Worm (Caenorhabditis elegans) whole organism, L1 larva: ENCODE results near the gene nhr-91.

ENCODE experiments used
- C16A3.4 ChIP-seq: fragments of 150-350 bp; optimal IDR thresholded peaks from 2 replicates; lab custom pipeline; 2014; ENCODE audit warnings: missing biosample characterization, missing genetic modification characterization
- F16B12.6 ChIP-seq: fragments of 150-350 bp; optimal IDR thresholded peaks from 2 replicates; lab custom pipeline; 2014; ENCODE audit warnings: missing biosample characterization, missing genetic modification characterization
- aha-1 ChIP-seq: fragments of 150-350 bp; optimal IDR thresholded peaks from 2 replicates; lab custom pipeline; 2014; ENCODE audit warnings: missing biosample characterization, missing genetic modification characterization
- ama-1 ChIP-seq: fragments of 150-350 bp; optimal IDR thresholded peaks from 2 replicates; lab custom pipeline; 2014
- blmp-1 ChIP-seq: fragments of 150-350 bp; optimal IDR thresholded peaks from 2 replicates; lab custom pipeline; 2014; ENCODE audit warnings: missing biosample characterization, missing genetic modification characterization
- ceh-63 ChIP-seq: fragments of 200-800 bp; sonication (Bioruptor generic); optimal IDR thresholded peaks from 2 replicates; lab custom pipeline; 2018; ENCODE audit warnings: mild to moderate bottlenecking, missing genetic modification characterization, missing compliant biosample characterization
- ceh-8 ChIP-seq: fragments of 200-800 bp; sonication (Bioruptor generic); optimal IDR thresholded peaks from 2 replicates; lab custom pipeline; 2018; ENCODE audit warnings: mild to moderate bottlenecking, missing genetic modification characterization, moderate library complexity, missing compliant biosample characterization
- ceh-82 ChIP-seq, 3 experiments: fragments of 150-350 bp in 1 of 3; sonication (generic microtip) in 2 of 3; optimal IDR thresholded peaks; 2 replicates each; lab custom pipeline; 2014 to 2017; ENCODE audit warnings: missing biosample characterization in 3 of 3, missing genetic modification characterization in 3 of 3
- ceh-88 ChIP-seq: fragments of 200-800 bp; sonication (Bioruptor generic); IDR thresholded peaks from 2 replicates; pipeline ENCODE4 v1.3.6; 2022; ENCODE audit warnings: missing genetic modification characterization, missing compliant biosample characterization
- ceh-90 ChIP-seq: sonication (generic microtip); optimal IDR thresholded peaks from 2 replicates; lab custom pipeline; 2016; ENCODE audit warnings: missing genetic modification characterization, missing compliant biosample characterization
- dpl-1 ChIP-seq, 3 experiments: fragments of 150-350 bp in 2 of 3; sonication (generic microtip) in 1 of 3; optimal IDR thresholded peaks; 2 replicates each; lab custom pipeline; 2014 to 2017; ENCODE audit warnings: missing biosample characterization in 3 of 3, missing genetic modification characterization in 3 of 3, missing genetic modification reagents in 3 of 3
- dsc-1 ChIP-seq: sonication (generic microtip); optimal IDR thresholded peaks from 2 replicates; lab custom pipeline; 2016; ENCODE audit warnings: mild to moderate bottlenecking, missing genetic modification characterization, missing compliant biosample characterization
- efl-1 ChIP-seq, 4 experiments: fragments of 150-350 bp; optimal IDR thresholded peaks in 3 of 4; peaks in 1 of 4; 1 replicate in 1 of 4; 2 replicates in 3 of 4; lab custom pipeline; 2014; ENCODE audit warnings: missing biosample characterization in 2 of 4, missing genetic modification characterization in 2 of 4, missing genetic modification reagents in 2 of 4
- egl-13 ChIP-seq: sonication (generic microtip); optimal IDR thresholded peaks from 2 replicates; lab custom pipeline; 2016; ENCODE audit warnings: missing genotype, missing genetic modification reagents, missing genetic modification characterization, missing compliant biosample characterization
- elt-2 ChIP-seq: sonication (generic microtip); optimal IDR thresholded peaks from 2 replicates; lab custom pipeline; 2016; ENCODE audit warnings: missing genetic modification characterization, mild to moderate bottlenecking, inconsistent platforms, missing compliant biosample characterization, missing genetic modification reagents
- elt-3 ChIP-seq, 6 experiments: fragments of 150-350 bp in 1 of 6; sonication (generic microtip); optimal IDR thresholded peaks; 2 replicates each; lab custom pipeline; 2017 to 2018; ENCODE audit warnings: missing biosample characterization in 6 of 6, missing genetic modification characterization in 6 of 6, inconsistent platforms in 1 of 6
- fkh-10 ChIP-seq: sonication (generic microtip); optimal IDR thresholded peaks from 2 replicates; lab custom pipeline; 2017; ENCODE audit warnings: missing biosample characterization, missing genetic modification reagents, missing genetic modification characterization
- fkh-4 ChIP-seq: sonication (generic microtip); optimal IDR thresholded peaks from 2 replicates; lab custom pipeline; 2016; ENCODE audit warnings: missing compliant biosample characterization, missing genetic modification characterization, borderline replicate concordance
- hlh-4 ChIP-seq: sonication (generic microtip); optimal IDR thresholded peaks from 2 replicates; lab custom pipeline; 2016; ENCODE audit warnings: mild to moderate bottlenecking, missing genetic modification characterization, missing compliant biosample characterization
- lin-14 ChIP-seq: fragments of 200-800 bp; sonication (Bioruptor generic); optimal IDR thresholded peaks from 2 replicates; lab custom pipeline; 2018; ENCODE audit warnings: mild to moderate bottlenecking, missing genetic modification characterization, moderate library complexity, missing compliant biosample characterization
- lin-15B ChIP-seq: fragments of 150-350 bp; sonication (generic microtip); optimal IDR thresholded peaks from 3 replicates; lab custom pipeline; 2014; ENCODE audit warnings: missing biosample characterization, missing genetic modification characterization
- lin-39 ChIP-seq: fragments of 150-350 bp; optimal IDR thresholded peaks from 2 replicates; lab custom pipeline; 2014; ENCODE audit warnings: missing biosample characterization, missing genetic modification reagents, missing genetic modification characterization
- lir-3 ChIP-seq: sonication (generic microtip); optimal IDR thresholded peaks from 2 replicates; lab custom pipeline; 2016; ENCODE audit warnings: mild to moderate bottlenecking, missing genetic modification characterization, moderate library complexity, missing compliant biosample characterization; ENCODE audit not compliant: poor library complexity
- lsy-2 ChIP-seq, 2 experiments: fragments of 150-350 bp; optimal IDR thresholded peaks; 2 replicates each; lab custom pipeline; 2014; ENCODE audit warnings: missing biosample characterization in 2 of 2, missing genetic modification characterization in 2 of 2
- mep-1 ChIP-seq: fragments of 150-350 bp; optimal IDR thresholded peaks from 2 replicates; lab custom pipeline; 2014; ENCODE audit warnings: missing biosample characterization, missing genetic modification characterization
- nhr-12 ChIP-seq: sonication (generic microtip); optimal IDR thresholded peaks from 2 replicates; lab custom pipeline; 2017; ENCODE audit warnings: missing biosample characterization, missing genetic modification characterization
- nhr-19 ChIP-seq: fragments of 200-800 bp; sonication (Bioruptor generic); conservative IDR thresholded peaks from 2 replicates; pipeline ENCODE4 v1.3.6; 2022; ENCODE audit warnings: missing genetic modification characterization, missing compliant biosample characterization
- nhr-20 ChIP-seq: sonication (generic microtip); optimal IDR thresholded peaks from 2 replicates; lab custom pipeline; 2016; ENCODE audit warnings: mild to moderate bottlenecking, missing genetic modification characterization, missing compliant biosample characterization
- nhr-237 ChIP-seq: fragments of 150-350 bp; optimal IDR thresholded peaks from 2 replicates; lab custom pipeline; 2014; ENCODE audit warnings: missing biosample characterization, missing genetic modification characterization
- nhr-47 ChIP-seq: sonication (generic microtip); optimal IDR thresholded peaks from 2 replicates; lab custom pipeline; 2016; ENCODE audit warnings: mild to moderate bottlenecking, missing genetic modification characterization, moderate library complexity, missing compliant biosample characterization
- nhr-71 ChIP-seq: sonication (generic microtip); optimal IDR thresholded peaks from 2 replicates; lab custom pipeline; 2016; ENCODE audit warnings: mild to moderate bottlenecking, missing genetic modification characterization, moderate library complexity, missing compliant biosample characterization
- nhr-76 ChIP-seq: sonication (generic microtip); optimal IDR thresholded peaks from 2 replicates; lab custom pipeline; 2017; ENCODE audit warnings: missing biosample characterization, missing genetic modification characterization
- nhr-84 ChIP-seq: sonication (generic microtip); optimal IDR thresholded peaks from 2 replicates; lab custom pipeline; 2017; ENCODE audit warnings: missing biosample characterization, missing genetic modification characterization
- nhr-85 ChIP-seq: sonication (generic microtip); peaks from one replicate; lab custom pipeline; 2016; ENCODE audit warnings: missing genetic modification characterization, inconsistent platforms, missing compliant biosample characterization
- nhr-90 ChIP-seq: sonication (generic microtip); optimal IDR thresholded peaks from 2 replicates; lab custom pipeline; 2016; ENCODE audit warnings: mild to moderate bottlenecking, missing genetic modification characterization, missing compliant biosample characterization; ENCODE audit not compliant: poor library complexity
- pax-3 ChIP-seq: fragments of 200-800 bp; sonication (Bioruptor generic); optimal IDR thresholded peaks from 2 replicates; lab custom pipeline; 2018; ENCODE audit warnings: mild to moderate bottlenecking, missing genetic modification characterization, moderate library complexity, missing compliant biosample characterization
- pqm-1 ChIP-seq: sonication (generic microtip); optimal IDR thresholded peaks from 3 replicates; lab custom pipeline; 2017; ENCODE audit warnings: missing biosample characterization, missing genetic modification characterization
- rnt-1 ChIP-seq: sonication (generic microtip); optimal IDR thresholded peaks from 2 replicates; lab custom pipeline; 2016; ENCODE audit warnings: mild to moderate bottlenecking, missing genetic modification characterization, moderate library complexity, missing compliant biosample characterization
- snpc-4 ChIP-seq: fragments of 150-350 bp; optimal IDR thresholded peaks from 2 replicates; lab custom pipeline; 2014; ENCODE audit warnings: missing biosample characterization, missing genetic modification characterization
- snu-23 ChIP-seq: sonication (generic microtip); optimal IDR thresholded peaks from 2 replicates; lab custom pipeline; 2016; ENCODE audit warnings: missing genetic modification characterization, missing compliant biosample characterization
- sup-37 ChIP-seq: fragments of 200-800 bp; sonication (Bioruptor generic); optimal IDR thresholded peaks from 2 replicates; lab custom pipeline; 2018; ENCODE audit warnings: mild to moderate bottlenecking, missing genetic modification characterization, missing compliant biosample characterization
- swsn-7 ChIP-seq: sonication (generic microtip); optimal IDR thresholded peaks from 2 replicates; lab custom pipeline; 2016; ENCODE audit warnings: missing genetic modification characterization, missing compliant biosample characterization
- tbx-2 ChIP-seq: sonication (generic microtip); optimal IDR thresholded peaks from 2 replicates; lab custom pipeline; 2016; ENCODE audit warnings: missing genetic modification characterization, missing compliant biosample characterization
- tlp-1 ChIP-seq: fragments of 150-350 bp; optimal IDR thresholded peaks from 2 replicates; lab custom pipeline; 2014; ENCODE audit warnings: missing biosample characterization, missing genetic modification characterization
- unc-30 ChIP-seq: sonication (generic microtip); optimal IDR thresholded peaks from 2 replicates; lab custom pipeline; 2017; ENCODE audit warnings: missing biosample characterization, missing genetic modification characterization
- unc-62 ChIP-seq: fragments of 150-350 bp; optimal IDR thresholded peaks from 2 replicates; lab custom pipeline; 2014; ENCODE audit warnings: missing biosample characterization, missing genetic modification reagents, missing genetic modification characterization
- unc-86 ChIP-seq: sonication (generic microtip); optimal IDR thresholded peaks from 2 replicates; lab custom pipeline; 2016; ENCODE audit warnings: missing genetic modification characterization, missing compliant biosample characterization
- ztf-11 ChIP-seq, 2 experiments: sonication (generic microtip); optimal IDR thresholded peaks; 2 replicates each; lab custom pipeline; 2016 to 2017; ENCODE audit warnings: missing genetic modification characterization in 2 of 2, missing biosample characterization in 1 of 2, missing compliant biosample characterization in 1 of 2

nhr-91 gene

DNA sequence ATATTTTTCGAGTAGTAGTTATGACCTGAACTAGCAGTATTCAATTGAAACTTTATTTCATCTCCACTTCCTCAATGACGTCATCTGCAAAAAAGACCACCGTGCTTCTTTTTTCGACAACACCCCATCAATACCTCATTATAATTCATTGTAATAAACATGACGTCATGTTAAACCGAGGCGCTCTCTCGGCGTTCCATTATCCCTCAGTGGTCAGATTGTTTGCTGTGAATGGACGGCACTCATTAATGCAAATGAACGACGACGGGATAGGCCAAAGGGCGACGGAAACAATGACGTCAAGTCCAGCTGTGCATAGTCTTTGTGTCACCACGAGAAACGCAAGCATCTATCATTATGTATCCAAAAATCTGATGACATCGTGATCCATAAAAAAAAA, 38.5 kb downstream of the nhr-91 start:
- TF ChIP-seq ztf-11 (tag; optimal IDR thresholded peaks at IDR 0.05; lab: Kevin White, UChicago) (peak in 1 of 2 experiments; percentile 76), aha-1 (tag; lab: Kevin White, UChicago) (no peak), nhr-20 (tag; lab: Kevin White, UChicago) (no peak), pax-3 (no peak), nhr-71 (tag; lab: Kevin White, UChicago) (peak; percentile 19), efl-1 (optimal IDR thresholded peaks at IDR 0.05; lab: Kevin White, UChicago) (no peak), efl-1 (GFP tag; optimal IDR thresholded peaks at IDR 0.05 in 1 of 2; lab: Kevin White, UChicago) (no peak), blmp-1 (tag; lab: Kevin White, UChicago) (peak; percentile 1), lin-14 (GFP tag; lab: Kevin White, UChicago) (peak; percentile 65), unc-86 (tag; lab: Kevin White, UChicago) (peak; percentile 72), dsc-1 (tag; lab: Kevin White, UChicago) (peak; percentile 39), tbx-2 (peak; percentile 25), snpc-4 (no peak), dpl-1 (GFP tag; optimal IDR thresholded peaks at IDR 0.05; lab: Kevin White, UChicago) (no peak), nhr-85 (peak; percentile 60), mep-1 (tag; lab: Kevin White, UChicago) (peak; percentile 1)

DNA sequence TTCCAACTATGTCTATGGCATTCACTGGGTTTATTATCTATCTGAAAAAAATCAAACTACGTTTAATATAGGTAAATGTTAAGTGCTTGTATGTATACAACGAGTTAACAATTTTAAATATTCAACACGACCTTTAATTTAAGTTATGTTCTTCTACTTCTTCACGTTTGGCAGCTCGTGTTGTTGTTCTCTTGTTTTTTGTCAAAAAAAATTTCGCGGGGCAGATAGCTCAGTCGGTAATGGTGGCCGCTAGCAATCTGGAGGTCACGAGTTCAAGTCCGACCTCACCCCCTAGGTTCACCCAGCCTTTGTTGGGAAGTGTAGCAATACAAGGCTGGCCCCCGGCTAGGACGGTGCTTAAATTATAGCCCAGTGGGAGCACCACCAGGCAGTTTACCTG, 43.7 kb downstream of the nhr-91 start:
- TF ChIP-seq swsn-7 (tag; lab: Kevin White, UChicago): no peak
- no peak for TF ChIP-seq C16A3.4
- TF ChIP-seq snu-23: no peak
- no peak for TF ChIP-seq efl-1 (optimal IDR thresholded peaks at IDR 0.05; lab: Kevin White, UChicago)
- TF ChIP-seq efl-1 (GFP tag; optimal IDR thresholded peaks at IDR 0.05 in 1 of 2; lab: Kevin White, UChicago): peak in 1 of 2 experiments; percentile 71
- TF ChIP-seq, all 84 proteins: peak for 1

DNA sequence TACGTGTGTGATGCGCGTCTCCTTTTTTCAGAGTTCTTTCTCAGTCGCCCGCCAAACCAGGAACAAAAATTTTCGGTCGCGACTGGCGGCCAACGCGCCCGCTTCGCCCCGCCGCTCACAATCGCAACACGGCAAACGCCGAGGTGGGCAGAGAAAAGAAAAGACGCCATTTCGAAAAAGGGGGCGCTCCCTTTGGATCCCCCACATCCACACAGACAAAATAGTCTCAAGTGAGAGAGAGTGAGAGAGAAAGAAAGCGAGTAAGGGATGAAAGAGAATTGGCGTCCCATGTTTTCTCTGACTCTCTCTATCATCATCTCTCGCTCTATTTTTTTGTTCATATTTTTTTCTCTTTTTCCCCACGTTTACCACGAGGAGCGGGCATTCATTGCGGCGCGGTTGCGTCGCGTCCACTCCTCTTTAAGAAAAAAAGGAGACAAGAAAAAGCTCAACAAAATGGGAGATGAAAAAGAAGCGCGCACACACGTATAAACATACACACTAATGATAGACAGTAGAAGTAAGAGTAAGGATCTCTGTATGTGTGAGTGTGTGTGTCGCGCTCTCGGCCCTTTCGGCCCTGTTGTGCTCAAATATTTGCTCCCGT, 44.8 kb downstream of the nhr-91 start:
- no peak for TF ChIP-seq ama-1
- no peak for TF ChIP-seq unc-62 (GFP tag; lab: Kevin White, UChicago)
- TF ChIP-seq nhr-237 (tag; lab: Kevin White, UChicago): peak; percentile 75
- no peak for TF ChIP-seq ceh-63 (GFP tag; lab: Kevin White, UChicago)
- TF ChIP-seq sup-37 (GFP tag; lab: Kevin White, UChicago): no peak
- TF ChIP-seq nhr-47 (tag; lab: Kevin White, UChicago): peak; percentile 91
- TF ChIP-seq pqm-1 (tag; lab: Kevin White, UChicago): no peak
- peak; percentile 74 for TF ChIP-seq lir-3
- peak; percentile 1 for TF ChIP-seq ceh-90 (tag; lab: Kevin White, UChicago)
- peak; percentile 79 for TF ChIP-seq nhr-19 (GFP tag; lab: Robert Waterston, UW)
- TF ChIP-seq lsy-2 (tag; optimal IDR thresholded peaks at IDR 0.05; lab: Kevin White, UChicago): peak; percentile 76 to 89
- peak; percentile 17 for TF ChIP-seq snpc-4
- TF ChIP-seq nhr-90 (tag; lab: Kevin White, UChicago): peak; percentile 66
- TF ChIP-seq nhr-84: peak; percentile 30
- no peak for TF ChIP-seq tlp-1 (tag; lab: Kevin White, UChicago)
- peak; percentile 61 to 82 (median 78) for TF ChIP-seq ceh-82 (tag; optimal IDR thresholded peaks at IDR 0.05; lab: Kevin White, UChicago)
- TF ChIP-seq fkh-10: peak; percentile 91
- no peak for TF ChIP-seq elt-2 (tag; lab: Kevin White, UChicago)
- no peak for TF ChIP-seq nhr-12
- TF ChIP-seq nhr-76 (tag; lab: Kevin White, UChicago): no peak
- TF ChIP-seq egl-13 (tag; lab: Kevin White, UChicago): peak; percentile 85
- TF ChIP-seq hlh-4 (tag; lab: Kevin White, UChicago): no peak
- TF ChIP-seq elt-3 (tag; optimal IDR thresholded peaks at IDR 0.05; lab: Kevin White, UChicago): peak in 2 of 6 experiments; percentile 35 to 64
- TF ChIP-seq fkh-4: peak; percentile 49
- peak; percentile 62 for TF ChIP-seq ceh-88 (GFP tag; lab: Robert Waterston, UW)
- TF ChIP-seq lin-15B: peak; percentile 40
- TF ChIP-seq F16B12.6 (tag; lab: Kevin White, UChicago): peak; percentile 5
- peak; percentile 75 for TF ChIP-seq rnt-1 (tag; lab: Kevin White, UChicago)
- TF ChIP-seq dpl-1 (GFP tag; optimal IDR thresholded peaks at IDR 0.05; lab: Kevin White, UChicago): peak; percentile 11 to 44 (median 28)
- peak; percentile 96 for TF ChIP-seq nhr-71 (tag; lab: Kevin White, UChicago)
- peak; percentile 75 for TF ChIP-seq C16A3.4
- TF ChIP-seq lin-39 (tag; lab: Kevin White, UChicago): no peak
- peak; percentile 78 for TF ChIP-seq ceh-8
- no peak for TF ChIP-seq unc-30 (tag; lab: Kevin White, UChicago)
